Worm (Caenorhabditis elegans): ENCODE results near the gene K07E1.1.

The K07E1.1 gene

DNA sequence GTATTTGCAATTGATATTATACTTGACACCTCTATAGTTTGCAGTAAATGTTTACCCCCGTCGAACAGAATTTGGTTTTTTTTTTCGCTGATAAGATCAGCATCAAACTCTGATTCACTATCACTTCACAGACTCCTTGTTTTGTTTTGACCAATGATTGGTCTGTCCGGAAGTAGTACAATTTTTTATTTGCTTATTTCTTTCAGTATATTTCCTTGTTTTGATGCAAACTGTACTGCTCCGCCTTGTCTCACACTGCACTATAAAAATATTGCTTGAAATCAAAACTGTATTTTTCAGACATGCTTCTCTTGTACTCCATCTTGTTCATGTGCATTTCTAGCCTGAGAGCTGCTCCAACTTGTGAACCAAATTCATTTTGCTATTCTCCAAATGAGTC lies 6.6 kb downstream of the K07E1.1 start, which contains the start of gene M03A1.3:
TSS of gene M03A1.3 (plus strand) at position 301 of the 400 bp plus-strand sequence.
- no peak for TF ChIP-seq med-1 (GFP tag; optimal IDR thresholded peaks at IDR 0.05; ENCODE audit: insufficient read depth)
- TF ChIP-seq ref-1 (GFP tag; conservative IDR thresholded peaks at IDR 0.05): no peak
- no peak for TF ChIP-seq klf-2 (GFP tag; conservative IDR thresholded peaks at IDR 0.05)
- no peak for TF ChIP-seq ztf-29 (GFP tag; IDR thresholded peaks at IDR 0.05)
- no peak for TF ChIP-seq ztf-23 (GFP tag; IDR thresholded peaks at IDR 0.05)
- TF ChIP-seq tab-1 (GFP tag; IDR thresholded peaks at IDR 0.05): no peak
- TF ChIP-seq T22C8.4 (GFP tag; IDR thresholded peaks at IDR 0.05): no peak
- TF ChIP-seq cog-1 (tag; optimal IDR thresholded peaks at IDR 0.05): no peak
- TF ChIP-seq flt-1 (GFP tag; IDR thresholded peaks at IDR 0.05): no peak

DNA sequence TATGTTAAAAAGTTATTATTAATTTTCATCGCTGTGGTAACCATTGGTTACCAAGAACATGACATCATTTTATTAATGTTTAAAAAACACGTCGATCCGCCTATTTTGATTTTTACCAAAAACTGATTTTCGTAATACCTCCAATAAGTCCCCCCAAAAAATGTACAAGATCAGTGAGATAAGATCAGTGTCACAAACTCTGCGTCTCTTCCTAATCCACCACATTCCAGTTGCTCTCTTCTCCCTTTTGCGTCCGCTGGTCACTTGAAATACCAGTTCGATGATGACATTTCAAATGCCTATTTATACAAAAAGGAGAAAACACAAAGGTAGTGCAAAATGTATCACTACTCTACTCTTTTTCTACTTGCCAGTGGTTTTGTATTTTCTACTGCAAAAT lies 9.2 kb downstream of the K07E1.1 start, which contains the start of gene M03A1.8:
TSS of gene M03A1.8 (plus strand) at position 269 of the 400 bp plus-strand sequence.
- TF ChIP-seq T22C8.4 (GFP tag; IDR thresholded peaks at IDR 0.05): no peak

DNA sequence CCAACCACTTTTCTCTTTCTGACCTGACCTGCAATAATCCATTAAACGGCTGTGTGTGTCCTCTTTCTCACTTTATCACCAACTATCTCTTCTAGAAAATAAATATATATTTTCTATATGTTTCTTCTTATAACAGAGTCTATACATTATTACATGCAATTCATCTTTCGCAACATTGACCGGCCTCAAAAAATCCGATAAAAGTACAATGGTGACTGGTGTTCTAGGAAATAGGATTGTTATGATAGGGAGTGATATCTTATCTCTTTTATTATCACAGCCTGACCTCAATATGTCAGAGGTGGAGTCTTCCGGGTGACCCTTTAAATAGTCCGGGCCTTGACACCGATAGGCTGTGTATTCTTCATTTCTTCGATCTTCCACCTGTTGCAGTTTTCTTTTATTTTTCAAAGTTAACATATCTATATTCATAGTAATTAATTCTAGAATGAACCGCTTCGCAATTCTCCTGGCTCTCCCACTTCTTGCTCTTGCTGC lies 11.7 kb downstream of the K07E1.1 start, which contains the start of gene dao-2:
TSS of gene dao-2 (plus strand) at position 448 of the 498 bp plus-strand sequence.
- TF ChIP-seq ref-1 (GFP tag; conservative IDR thresholded peaks at IDR 0.05) (no peak), ztf-29 (GFP tag; IDR thresholded peaks at IDR 0.05) (no peak), ztf-23 (GFP tag; IDR thresholded peaks at IDR 0.05) (no peak), tab-1 (GFP tag; IDR thresholded peaks at IDR 0.05) (no peak), T22C8.4 (GFP tag; IDR thresholded peaks at IDR 0.05) (no peak), flt-1 (GFP tag; IDR thresholded peaks at IDR 0.05) (no peak)

DNA sequence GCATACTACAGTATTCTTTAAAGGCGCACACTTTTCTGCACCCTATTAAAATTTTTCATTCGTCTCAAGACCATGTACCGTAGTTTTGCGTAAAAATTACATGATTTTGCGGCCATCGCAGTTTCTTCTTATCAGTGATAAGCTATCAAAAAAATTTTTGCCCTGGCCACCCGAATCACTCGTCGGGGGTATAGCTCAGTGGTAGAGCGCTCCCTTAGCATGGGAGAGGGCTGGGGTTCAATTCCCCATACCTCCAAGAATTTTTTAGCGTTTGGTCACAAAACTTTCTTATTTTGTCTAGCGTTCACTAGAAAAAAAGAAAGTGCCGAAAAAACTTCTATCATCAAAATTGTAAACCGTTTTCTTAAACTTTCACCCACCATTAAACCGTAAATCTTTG lies 14.3 kb downstream of the K07E1.1 start:
- TF ChIP-seq med-1 (GFP tag; optimal IDR thresholded peaks at IDR 0.05; ENCODE audit: insufficient read depth) (no peak), ztf-23 (GFP tag; IDR thresholded peaks at IDR 0.05) (no peak), ref-1 (GFP tag; conservative IDR thresholded peaks at IDR 0.05) (no peak), tab-1 (GFP tag; IDR thresholded peaks at IDR 0.05) (no peak), T22C8.4 (GFP tag; IDR thresholded peaks at IDR 0.05) (no peak), cog-1 (tag; optimal IDR thresholded peaks at IDR 0.05) (no peak)

ce11 chrII:4566237-4566636 lies 15.4 kb downstream of the K07E1.1 start:
- TF ChIP-seq med-1 (GFP tag; optimal IDR thresholded peaks at IDR 0.05; ENCODE audit: insufficient read depth) (no peak), tab-1 (GFP tag; IDR thresholded peaks at IDR 0.05) (no peak), cog-1 (tag; optimal IDR thresholded peaks at IDR 0.05) (no peak), ref-1 (GFP tag; conservative IDR thresholded peaks at IDR 0.05) (no peak), flt-1 (GFP tag; IDR thresholded peaks at IDR 0.05) (no peak), ztf-29 (GFP tag; IDR thresholded peaks at IDR 0.05) (no peak), ztf-23 (GFP tag; IDR thresholded peaks at IDR 0.05) (no peak), T22C8.4 (GFP tag; IDR thresholded peaks at IDR 0.05) (no peak), klf-2 (GFP tag; conservative IDR thresholded peaks at IDR 0.05) (no peak)

DNA sequence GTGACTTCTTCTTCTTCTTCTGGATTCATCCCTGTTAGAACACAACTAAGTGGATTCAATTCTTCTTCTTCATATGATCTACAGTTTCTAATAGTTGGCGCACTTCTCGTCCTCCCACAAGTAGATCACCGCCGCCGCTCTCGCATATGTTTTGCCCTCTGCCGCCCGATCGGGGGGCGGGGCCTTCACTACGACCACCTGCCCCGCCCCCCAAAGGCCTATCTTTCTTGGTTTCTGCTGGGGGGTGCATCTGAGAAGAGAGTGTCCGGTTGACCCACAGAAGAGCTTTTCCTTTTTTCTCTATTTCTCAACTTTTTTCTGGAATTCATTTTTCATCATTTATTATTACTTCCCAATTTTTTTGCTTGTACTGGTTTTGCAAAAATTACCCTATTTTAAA lies 20.2 kb downstream of the K07E1.1 start:
- TF ChIP-seq ztf-23 (GFP tag; IDR thresholded peaks at IDR 0.05) (peak; percentile 54; the same call in 1 of the 2 replicates), cog-1 (tag; optimal IDR thresholded peaks at IDR 0.05) (no peak), T22C8.4 (GFP tag; IDR thresholded peaks at IDR 0.05) (no peak), tab-1 (GFP tag; IDR thresholded peaks at IDR 0.05) (no peak), flt-1 (GFP tag; IDR thresholded peaks at IDR 0.05) (0 out of 2 replicates have a peak, but pooled peaks have one; percentile 48), ref-1 (GFP tag; conservative IDR thresholded peaks at IDR 0.05) (no peak), ztf-29 (GFP tag; IDR thresholded peaks at IDR 0.05) (no peak), klf-2 (GFP tag; conservative IDR thresholded peaks at IDR 0.05) (no peak)

DNA sequence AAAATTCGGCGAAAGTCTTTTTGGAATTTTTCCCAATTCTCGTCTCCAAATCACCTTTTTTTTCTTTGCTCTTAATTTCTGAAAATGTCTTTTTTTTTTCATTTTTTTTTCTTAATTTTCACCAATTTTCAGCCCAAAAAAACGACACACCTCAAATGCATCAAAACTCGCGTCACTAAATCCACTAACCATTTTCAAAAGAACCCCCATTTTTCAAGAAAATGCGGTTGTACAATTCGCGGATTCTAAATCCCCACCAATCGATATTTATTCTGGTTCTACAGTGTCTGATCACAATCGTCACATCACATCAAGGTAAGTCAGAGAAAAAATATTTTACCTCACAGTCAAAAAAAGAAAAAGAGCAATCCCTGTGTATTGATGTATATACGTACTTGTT lies 21.0 kb downstream of the K07E1.1 start, which contains the start of gene vab-1:
TSS of gene vab-1 (plus strand) at position 133 of the 400 bp plus-strand sequence.
- TF ChIP-seq tab-1 (GFP tag; IDR thresholded peaks at IDR 0.05): no peak
- no peak for TF ChIP-seq ztf-23 (GFP tag; IDR thresholded peaks at IDR 0.05)
- no peak for TF ChIP-seq T22C8.4 (GFP tag; IDR thresholded peaks at IDR 0.05)
- TF ChIP-seq med-1 (GFP tag; optimal IDR thresholded peaks at IDR 0.05; ENCODE audit: insufficient read depth): no peak
- TF ChIP-seq ref-1 (GFP tag; conservative IDR thresholded peaks at IDR 0.05): no peak
- no peak for TF ChIP-seq cog-1 (tag; optimal IDR thresholded peaks at IDR 0.05)
- TF ChIP-seq ztf-29 (GFP tag; IDR thresholded peaks at IDR 0.05): no peak
- no peak for TF ChIP-seq flt-1 (GFP tag; IDR thresholded peaks at IDR 0.05)
- TF ChIP-seq klf-2 (GFP tag; conservative IDR thresholded peaks at IDR 0.05): no peak

DNA sequence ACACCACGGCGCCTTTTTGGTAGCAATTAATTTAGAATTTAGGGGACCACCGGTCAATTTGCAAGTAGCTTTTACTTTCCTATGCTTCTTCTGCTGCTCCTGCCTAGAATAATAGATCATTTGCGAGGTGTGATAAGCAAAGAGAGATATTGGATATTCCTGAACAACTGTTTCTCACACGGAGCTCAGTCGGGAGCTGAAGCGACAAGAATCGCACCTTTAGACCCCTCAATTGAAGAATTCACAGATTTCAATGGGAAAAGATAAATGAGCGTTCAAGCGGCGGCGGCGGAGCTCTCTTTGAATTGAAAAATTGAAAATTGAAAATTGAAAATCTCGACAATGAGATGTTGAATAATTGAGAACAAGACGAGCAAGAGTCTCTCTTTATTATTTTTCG lies 21.7 kb downstream of the K07E1.1 start:
- TF ChIP-seq tab-1 (GFP tag; IDR thresholded peaks at IDR 0.05): no peak
- TF ChIP-seq med-1 (GFP tag; optimal IDR thresholded peaks at IDR 0.05; ENCODE audit: insufficient read depth): no peak

DNA sequence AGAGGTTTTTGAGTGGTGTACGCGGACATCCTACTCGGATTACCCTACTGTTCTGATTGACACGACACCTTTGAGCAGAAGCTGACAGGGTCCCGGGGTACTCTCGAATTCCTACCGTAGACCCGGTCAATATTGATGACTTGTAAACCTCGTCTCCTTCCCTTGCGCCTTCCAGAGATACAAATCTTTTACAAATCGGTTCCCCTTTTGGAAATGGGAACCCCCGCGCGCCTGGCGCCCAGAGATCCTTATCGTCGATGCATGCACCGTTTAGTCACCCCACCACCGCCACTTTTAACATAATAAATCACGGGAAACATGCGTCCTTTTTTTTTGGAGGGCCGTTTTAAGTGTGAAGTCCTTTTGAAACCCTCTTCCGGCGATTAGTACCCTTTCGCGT lies 22.2 kb downstream of the K07E1.1 start:
- TF ChIP-seq tab-1 (GFP tag; IDR thresholded peaks at IDR 0.05) (no peak), flt-1 (GFP tag; IDR thresholded peaks at IDR 0.05) (no peak), ref-1 (GFP tag; conservative IDR thresholded peaks at IDR 0.05) (no peak), klf-2 (GFP tag; conservative IDR thresholded peaks at IDR 0.05) (no peak), ztf-29 (GFP tag; IDR thresholded peaks at IDR 0.05) (no peak), ztf-23 (GFP tag; IDR thresholded peaks at IDR 0.05) (no peak)

ce11 chrII:4574658-4575057 lies 23.8 kb downstream of the K07E1.1 start:
- TF ChIP-seq ztf-23 (GFP tag; IDR thresholded peaks at IDR 0.05) (no peak), klf-2 (GFP tag; conservative IDR thresholded peaks at IDR 0.05) (no peak), tab-1 (GFP tag; IDR thresholded peaks at IDR 0.05) (no peak), ref-1 (GFP tag; conservative IDR thresholded peaks at IDR 0.05) (no peak), cog-1 (tag; optimal IDR thresholded peaks at IDR 0.05) (no peak), ztf-29 (GFP tag; IDR thresholded peaks at IDR 0.05) (no peak), med-1 (GFP tag; optimal IDR thresholded peaks at IDR 0.05; ENCODE audit: insufficient read depth) (no peak), T22C8.4 (GFP tag; IDR thresholded peaks at IDR 0.05) (no peak), flt-1 (GFP tag; IDR thresholded peaks at IDR 0.05) (no peak)

Measured in whole organism, midembryonic.